Worm (Caenorhabditis elegans) whole organism, young adult: Measurements from ENCODE around the gene ubc-20.

Source experiments
- ama-1 ChIP-seq, 3 experiments: fragments of 150-350 bp in 1 of 3; sonication (generic microtip) in 2 of 3; optimal IDR thresholded peaks; 2 replicates each; lab custom pipeline; 2014 to 2018; ENCODE audit warnings: missing biosample characterization in 2 of 3, missing genetic modification characterization in 2 of 3, missing genetic modification reagents in 2 of 3
- dox-1 ChIP-seq: fragments of 200-800 bp; sonication (Bioruptor generic); IDR thresholded peaks from 2 replicates; pipeline ENCODE4 v1.3.6; 2022; ENCODE audit warnings: missing genetic modification reagents, missing genetic modification characterization, missing compliant biosample characterization
- him-1 ChIP-seq: sonication (generic microtip); optimal IDR thresholded peaks from 2 replicates; lab custom pipeline; 2016; ENCODE audit warnings: missing genotype, missing genetic modification reagents, missing genetic modification characterization, missing compliant biosample characterization
- lag-1 ChIP-seq: fragments of 200-800 bp; sonication (Bioruptor generic); IDR thresholded peaks from 2 replicates; pipeline ENCODE4 v1.3.6; 2022; ENCODE audit warnings: missing genetic modification reagents, missing genetic modification characterization, missing compliant biosample characterization
- mes-4 ChIP-seq: sonication (generic microtip); optimal IDR thresholded peaks from 2 replicates; lab custom pipeline; 2016; ENCODE audit warnings: missing genotype, missing genetic modification characterization, missing compliant biosample characterization
- unc-130 ChIP-seq: sonication (generic microtip); optimal IDR thresholded peaks from 2 replicates; lab custom pipeline; 2016; ENCODE audit warnings: missing genetic modification reagents, missing genetic modification characterization, missing compliant biosample characterization
- unc-62 ChIP-seq: fragments of 150-350 bp; optimal IDR thresholded peaks from 2 replicates; lab custom pipeline; 2014; ENCODE audit warnings: missing biosample characterization, missing genetic modification reagents, missing genetic modification characterization
- ztf-26 ChIP-seq: sonication (generic microtip); optimal IDR thresholded peaks from 2 replicates; lab custom pipeline; 2017; ENCODE audit warnings: missing genetic modification characterization, missing compliant biosample characterization

DNA sequence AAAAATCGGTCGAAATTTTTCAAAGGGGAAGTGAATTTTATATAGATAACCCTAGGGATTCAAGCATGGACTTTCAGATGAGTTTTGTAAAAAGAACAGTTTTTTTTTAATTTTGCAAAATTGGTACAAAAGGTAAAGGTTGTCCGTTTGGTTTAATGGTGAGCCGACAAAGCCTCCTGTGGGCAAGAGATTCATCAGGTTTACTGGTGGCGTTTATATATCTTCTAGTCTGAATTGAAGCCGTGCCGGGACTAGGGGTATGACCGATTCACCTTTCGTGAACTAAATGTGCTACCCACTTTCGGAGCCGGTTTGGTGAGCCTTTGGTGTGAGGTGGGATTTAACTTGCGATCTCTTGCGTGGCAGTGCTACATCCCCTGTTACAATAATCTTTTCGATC is 10.5 kb upstream of the ubc-20 start:
- TF ChIP-seq him-1 = no peak
- TF ChIP-seq unc-62 (GFP tag; lab: Kevin White, UChicago) = no peak
- TF ChIP-seq unc-130 = no peak
- no peak for TF ChIP-seq mes-4 (tag; lab: Kevin White, UChicago)
- no peak for TF ChIP-seq lag-1 (GFP tag; lab: Robert Waterston, UW)
- TF ChIP-seq ama-1 (optimal IDR thresholded peaks at IDR 0.05; lab: Kevin White, UChicago) = no peak
- TF ChIP-seq ama-1 (GFP tag; optimal IDR thresholded peaks at IDR 0.05; lab: Kevin White, UChicago) = no peak
- no peak for TF ChIP-seq dox-1 (GFP tag; lab: Robert Waterston, UW)
- TF ChIP-seq ztf-26 (tag; lab: Kevin White, UChicago) = no peak
